Worm (Caenorhabditis elegans): ENCODE data around the gene Y60A3A.8.
"Not testable (repeated sequence)": the region's sequence is repeated elsewhere in the genome, so short reads cannot be mapped to it uniquely, and the experiment has no call there.

DNA sequence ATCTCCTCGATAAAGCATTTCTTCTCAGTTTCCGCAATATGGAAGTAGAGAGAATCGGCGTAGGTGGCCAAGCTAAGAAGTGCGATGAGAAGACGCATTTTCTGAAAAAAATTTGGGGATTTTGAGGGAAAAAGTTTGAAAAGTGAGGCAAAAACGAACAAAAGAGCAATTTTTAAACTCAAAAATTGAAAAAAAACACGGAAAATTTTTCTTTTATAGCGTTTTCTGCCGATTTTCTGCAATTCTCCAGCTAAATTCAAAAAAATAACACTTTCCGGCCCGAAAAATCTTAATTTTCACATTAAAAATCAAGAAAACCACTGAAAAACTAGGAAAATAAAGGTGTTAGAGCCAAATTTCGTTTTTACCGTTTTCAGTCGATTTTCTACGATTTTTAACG, 785 bp upstream of the Y60A3A.8 start, which contains the start of gene tmed-4:
- not testable (repeated sequence) for TF ChIP-seq him-1, W03F9.2 (tag; optimal IDR thresholded peaks at IDR 0.05)
